Fruit fly (Drosophila melanogaster) whole organism, pupa: Measurements from ENCODE around the gene Tm1.

Source experiments
- CG10348 ChIP-seq: fragments of 200-800 bp; sonication (Bioruptor generic); IDR thresholded peaks from 2 replicates; pipeline ENCODE4 v1.3.6; 2022; ENCODE audit warnings: missing biosample characterization, missing genetic modification characterization
- CG12605 ChIP-seq: fragments of 200-800 bp; sonication (Bioruptor generic); IDR thresholded peaks from 2 replicates; pipeline ENCODE4 v1.3.6; 2022; ENCODE audit warnings: missing biosample characterization, missing genetic modification characterization
- CG13204 ChIP-seq: fragments of 200-800 bp; sonication (Bioruptor generic); optimal IDR thresholded peaks from 2 replicates; lab custom pipeline; 2018; ENCODE audit warnings: missing biosample characterization, mild to moderate bottlenecking, missing genetic modification characterization, moderate library complexity
- CG14655 ChIP-seq: fragments of 200-800 bp; sonication (Bioruptor generic); optimal IDR thresholded peaks from 3 replicates; lab custom pipeline; 2017; ENCODE audit warnings: mild to moderate bottlenecking, missing biosample characterization, missing genetic modification reagents, missing genetic modification characterization
- CG15710 ChIP-seq: fragments of 200-800 bp; sonication (Bioruptor generic); optimal IDR thresholded peaks from 2 replicates; lab custom pipeline; 2018; ENCODE audit warnings: missing biosample characterization, mild to moderate bottlenecking, missing genetic modification characterization, moderate library complexity
- CG17806 ChIP-seq: fragments of 200-800 bp; sonication (Bioruptor generic); optimal IDR thresholded peaks from 2 replicates; lab custom pipeline; 2018; ENCODE audit warnings: missing biosample characterization, mild to moderate bottlenecking, missing genetic modification characterization, moderate library complexity
- CG32121 ChIP-seq: fragments of 200-800 bp; sonication (Bioruptor generic); IDR thresholded peaks from 2 replicates; pipeline ENCODE4 v1.3.6; 2022; ENCODE audit warnings: missing biosample characterization, missing genetic modification characterization
- CG34367 ChIP-seq: fragments of 200-800 bp; sonication (Bioruptor generic); optimal IDR thresholded peaks from 2 replicates; lab custom pipeline; 2018; ENCODE audit warnings: missing biosample characterization, mild to moderate bottlenecking, missing genetic modification characterization
- CG4496 ChIP-seq: fragments of 200-800 bp; sonication (Bioruptor generic); IDR thresholded peaks from 3 replicates; pipeline ENCODE4 v1.3.6; 2022; ENCODE audit warnings: missing biosample characterization, missing genetic modification characterization
- CG8159 ChIP-seq: fragments of 200-800 bp; sonication (Bioruptor generic); optimal IDR thresholded peaks from 3 replicates; lab custom pipeline; 2018; ENCODE audit warnings: missing biosample characterization, mild to moderate bottlenecking, missing genetic modification characterization, moderate library complexity
- CG8301 ChIP-seq: fragments of 200-800 bp; sonication (Bioruptor generic); optimal IDR thresholded peaks from 2 replicates; lab custom pipeline; 2018; ENCODE audit warnings: missing biosample characterization, mild to moderate bottlenecking, missing genetic modification characterization
- CG9948 ChIP-seq: fragments of 200-800 bp; sonication (Bioruptor generic); optimal IDR thresholded peaks from 2 replicates; lab custom pipeline; 2018; ENCODE audit warnings: missing biosample characterization, mild to moderate bottlenecking, missing genetic modification characterization, moderate library complexity
- D1 ChIP-seq: fragments of 200-800 bp; sonication (Bioruptor generic); optimal IDR thresholded peaks from 2 replicates; lab custom pipeline; 2018; ENCODE audit warnings: missing biosample characterization, mild to moderate bottlenecking, missing genetic modification characterization, moderate library complexity
- EcR ChIP-seq: fragments of 200-800 bp; sonication (Bioruptor generic); optimal IDR thresholded peaks from 3 replicates; lab custom pipeline; 2019; ENCODE audit warnings: missing biosample characterization, missing genetic modification characterization, mild to moderate bottlenecking, moderate library complexity, missing genetic modification reagents
- Ets98B ChIP-seq: fragments of 200-800 bp; sonication (Bioruptor generic); IDR thresholded peaks from 2 replicates; pipeline ENCODE4 v1.3.6; 2022; ENCODE audit warnings: missing biosample characterization, missing genetic modification characterization
- Pif1A ChIP-seq: fragments of 200-800 bp; sonication (Bioruptor generic); optimal IDR thresholded peaks from 3 replicates; lab custom pipeline; 2016; ENCODE audit warnings: missing biosample characterization, missing genetic modification characterization
- Pif1B ChIP-seq: fragments of 200-800 bp; sonication (Bioruptor generic); optimal IDR thresholded peaks from 3 replicates; lab custom pipeline; 2016; ENCODE audit warnings: missing biosample characterization, missing genetic modification characterization
- Snoo ChIP-seq: fragments of 200-800 bp; sonication (Bioruptor generic); optimal IDR thresholded peaks from 3 replicates; lab custom pipeline; 2017; ENCODE audit warnings: missing biosample characterization, mild to moderate bottlenecking, missing genetic modification characterization, inconsistent platforms
- fd96Ca ChIP-seq: fragments of 200-800 bp; sonication (Bioruptor generic); IDR thresholded peaks from 3 replicates; pipeline ENCODE4 v1.3.6; 2022; ENCODE audit warnings: missing biosample characterization, missing genetic modification characterization
- gl ChIP-seq: fragments of 200-800 bp; sonication (Bioruptor generic); optimal IDR thresholded peaks from 2 replicates; lab custom pipeline; 2018; ENCODE audit warnings: missing biosample characterization, mild to moderate bottlenecking, missing genetic modification characterization
- rn ChIP-seq: fragments of 200-800 bp; sonication (Bioruptor generic); IDR thresholded peaks from 2 replicates; pipeline ENCODE4 v1.3.6; 2022; ENCODE audit warnings: missing biosample characterization, missing genetic modification characterization

Gene Tm1

DNA sequence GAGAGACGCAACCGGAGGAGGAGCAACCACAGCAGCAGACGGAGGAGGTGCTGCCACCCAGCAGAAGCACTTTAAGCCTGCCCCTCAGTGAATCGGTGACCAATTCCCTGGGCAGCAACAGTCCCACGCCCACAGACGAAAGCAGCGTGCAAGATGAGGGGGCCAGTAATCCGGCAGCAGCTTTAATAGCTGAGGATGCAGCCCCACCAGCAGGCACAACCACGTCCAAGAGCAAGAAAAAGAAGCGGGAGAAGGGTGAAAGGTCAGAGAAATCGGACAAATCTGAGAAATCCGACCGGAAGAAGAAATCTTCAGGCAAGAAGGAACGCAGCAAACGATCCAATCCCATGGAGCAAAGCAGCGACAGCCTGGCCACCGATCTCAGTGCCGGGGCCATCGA is 10.8 kb downstream of the Tm1 start:
- TF ChIP-seq CG14655 (GFP tag; lab: Kevin White, UChicago), result no peak
- TF ChIP-seq CG10348 (GFP tag; lab: Robert Waterston, UW), result no peak
- TF ChIP-seq CG34367 (tag; lab: Kevin White, UChicago), result no peak
- no peak for TF ChIP-seq CG9948 (tag; lab: Kevin White, UChicago)
- TF ChIP-seq Snoo (tag; lab: Kevin White, UChicago), result no peak
- no peak for TF ChIP-seq gl (tag; lab: Kevin White, UChicago)
- no peak for TF ChIP-seq EcR (GFP tag; lab: Kevin White, UChicago)
- no peak for TF ChIP-seq CG8301 (tag; lab: Kevin White, UChicago)
- TF ChIP-seq CG17806 (tag; lab: Kevin White, UChicago), result no peak
- TF ChIP-seq fd96Ca (GFP tag; lab: Robert Waterston, UW), result no peak
- TF ChIP-seq Pif1A (GFP tag; lab: Kevin White, UChicago), result no peak
- no peak for TF ChIP-seq rn (GFP tag; lab: Robert Waterston, UW)
- no peak for TF ChIP-seq CG4496 (GFP tag; lab: Robert Waterston, UW)
- no peak for TF ChIP-seq CG32121 (GFP tag; lab: Robert Waterston, UW)
- TF ChIP-seq CG8159 (tag; lab: Kevin White, UChicago), result no peak

DNA sequence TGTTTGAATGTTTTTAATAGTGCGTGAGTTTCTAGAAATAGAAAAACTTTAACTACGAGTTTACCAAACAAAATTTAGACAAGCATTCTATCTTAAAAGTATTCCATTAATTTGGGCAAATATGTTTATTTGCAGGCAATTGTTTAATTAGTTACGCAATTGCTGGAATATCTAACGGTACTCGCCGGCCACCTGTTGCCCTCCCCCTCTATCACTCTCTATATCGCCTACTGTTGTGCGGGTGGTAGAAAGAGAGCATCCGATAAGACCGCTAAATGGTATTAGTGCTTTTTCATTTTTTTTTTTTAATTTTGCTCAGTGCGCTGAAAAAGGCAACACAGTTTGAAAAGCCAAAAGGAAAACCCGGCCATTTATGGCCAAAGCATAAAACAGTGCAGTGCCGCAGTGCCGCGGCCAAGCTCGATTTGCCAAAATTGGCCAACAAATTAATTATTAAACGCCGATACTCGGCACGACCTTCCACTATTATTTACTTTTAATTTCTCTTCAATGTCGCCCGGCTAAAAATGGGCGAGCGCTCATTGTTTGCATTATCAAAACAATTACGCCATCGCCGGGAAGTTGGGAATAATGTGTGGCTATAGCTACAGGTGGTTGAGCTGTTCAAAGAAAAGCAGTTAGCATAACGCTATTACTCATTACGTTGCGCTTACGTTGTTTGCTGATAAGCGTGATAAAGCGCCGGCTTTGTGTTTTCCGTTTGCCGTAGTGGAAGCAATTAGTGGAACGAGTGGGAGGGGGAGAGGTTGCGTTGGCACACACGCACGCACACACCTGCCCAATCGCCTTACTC is 12.0 kb downstream of the Tm1 start:
- TF ChIP-seq rn (GFP tag; lab: Robert Waterston, UW) (no peak), CG10348 (GFP tag; lab: Robert Waterston, UW) (no peak)

DNA sequence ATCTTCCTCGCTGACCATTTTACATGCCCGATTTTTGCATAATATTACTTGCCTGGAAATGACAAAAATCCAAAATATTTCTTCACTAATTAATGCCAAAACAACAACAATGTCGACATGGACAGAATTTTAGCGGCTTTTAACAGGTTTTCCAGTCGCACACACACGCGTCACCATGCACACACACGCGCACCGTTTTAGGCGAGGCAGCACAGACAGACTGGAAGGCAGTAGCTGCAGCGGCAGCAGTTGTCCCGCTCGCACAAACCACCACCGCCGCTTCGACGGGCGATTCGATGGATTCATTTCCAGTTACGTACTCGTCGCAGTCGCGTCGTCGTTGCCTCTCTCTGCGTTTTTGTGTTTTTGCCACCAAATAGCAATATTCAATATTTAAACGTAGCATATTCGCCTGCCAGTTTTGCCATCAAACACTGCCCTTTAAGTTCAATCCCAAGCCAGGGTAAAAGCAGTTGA is 12.7 kb downstream of the Tm1 start, which contains the start of gene CG45218:
CG45218 (minus strand) TSS at position 158 of the 477 bp plus-strand sequence.
- no peak for TF ChIP-seq CG12605
- peak; percentile 17 for TF ChIP-seq EcR (GFP tag; lab: Kevin White, UChicago)
- TF ChIP-seq Pif1A (GFP tag; lab: Kevin White, UChicago), result no peak
- TF ChIP-seq CG14655 (GFP tag; lab: Kevin White, UChicago), result no peak
- no peak for TF ChIP-seq CG4496 (GFP tag; lab: Robert Waterston, UW)
- peak; percentile 18 for TF ChIP-seq CG13204 (GFP tag; lab: Kevin White, UChicago)
- no peak for TF ChIP-seq CG15710
- TF ChIP-seq Pif1B (GFP tag; lab: Kevin White, UChicago), result no peak
- TF ChIP-seq CG17806 (tag; lab: Kevin White, UChicago), result no peak
- TF ChIP-seq CG8301 (tag; lab: Kevin White, UChicago), result no peak
- TF ChIP-seq Snoo (tag; lab: Kevin White, UChicago), result peak; percentile 19

DNA sequence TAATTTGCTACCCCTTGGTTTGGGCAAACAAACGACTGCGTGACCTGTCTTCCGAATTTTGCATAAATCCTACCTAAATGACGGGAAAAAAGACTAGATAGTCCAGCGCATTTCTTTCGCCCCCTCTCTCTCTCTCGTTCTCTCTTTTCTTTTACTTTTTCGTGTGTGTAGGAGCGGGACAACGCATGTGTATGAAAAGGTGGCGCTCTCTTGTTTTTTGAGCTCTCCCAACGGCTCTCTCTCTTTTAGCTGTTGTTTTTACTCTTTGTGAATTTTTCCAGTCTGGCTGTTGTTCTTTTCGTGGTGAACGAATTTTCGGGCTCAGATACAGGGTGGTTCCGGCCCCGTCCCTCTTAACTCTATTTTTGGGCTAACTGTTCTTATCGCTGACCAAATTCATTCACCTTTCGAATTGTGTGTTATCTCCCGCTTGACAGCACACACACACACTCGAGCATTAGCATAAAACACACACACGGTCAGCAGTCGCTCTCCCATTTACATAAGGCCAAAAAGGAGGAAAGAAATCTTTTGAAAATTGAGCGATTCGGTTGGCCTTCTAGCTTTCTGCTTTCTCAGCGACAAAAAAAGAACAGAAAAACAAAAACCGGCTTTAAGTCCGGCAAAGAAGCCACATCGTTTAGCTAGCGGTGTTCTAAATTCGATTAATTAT is 13.7 kb downstream of the Tm1 start:
- TF ChIP-seq CG4496 (GFP tag; lab: Robert Waterston, UW), result no peak
- TF ChIP-seq CG10348 (GFP tag; lab: Robert Waterston, UW), result no peak
- TF ChIP-seq Pif1A (GFP tag; lab: Kevin White, UChicago), result no peak
- TF ChIP-seq CG14655 (GFP tag; lab: Kevin White, UChicago), result no peak
- no peak for TF ChIP-seq rn (GFP tag; lab: Robert Waterston, UW)
- TF ChIP-seq CG34367 (tag; lab: Kevin White, UChicago), result peak; percentile 43
- no peak for TF ChIP-seq Ets98B (GFP tag; lab: Robert Waterston, UW)
- no peak for TF ChIP-seq fd96Ca (GFP tag; lab: Robert Waterston, UW)
- peak; percentile 55 for TF ChIP-seq CG13204 (GFP tag; lab: Kevin White, UChicago)
- peak; percentile 49 for TF ChIP-seq CG15710
- TF ChIP-seq CG17806 (tag; lab: Kevin White, UChicago), result no peak
- peak; percentile 21 for TF ChIP-seq gl (tag; lab: Kevin White, UChicago)
- peak; percentile 38 for TF ChIP-seq EcR (GFP tag; lab: Kevin White, UChicago)
- TF ChIP-seq CG9948 (tag; lab: Kevin White, UChicago), result no peak
- no peak for TF ChIP-seq CG12605
- TF ChIP-seq Snoo (tag; lab: Kevin White, UChicago), result no peak
- no peak for TF ChIP-seq Pif1B (GFP tag; lab: Kevin White, UChicago)
- TF ChIP-seq CG8301 (tag; lab: Kevin White, UChicago), result no peak
- TF ChIP-seq D1 (tag; lab: Kevin White, UChicago), result no peak
- TF ChIP-seq CG8159 (tag; lab: Kevin White, UChicago), result no peak

DNA sequence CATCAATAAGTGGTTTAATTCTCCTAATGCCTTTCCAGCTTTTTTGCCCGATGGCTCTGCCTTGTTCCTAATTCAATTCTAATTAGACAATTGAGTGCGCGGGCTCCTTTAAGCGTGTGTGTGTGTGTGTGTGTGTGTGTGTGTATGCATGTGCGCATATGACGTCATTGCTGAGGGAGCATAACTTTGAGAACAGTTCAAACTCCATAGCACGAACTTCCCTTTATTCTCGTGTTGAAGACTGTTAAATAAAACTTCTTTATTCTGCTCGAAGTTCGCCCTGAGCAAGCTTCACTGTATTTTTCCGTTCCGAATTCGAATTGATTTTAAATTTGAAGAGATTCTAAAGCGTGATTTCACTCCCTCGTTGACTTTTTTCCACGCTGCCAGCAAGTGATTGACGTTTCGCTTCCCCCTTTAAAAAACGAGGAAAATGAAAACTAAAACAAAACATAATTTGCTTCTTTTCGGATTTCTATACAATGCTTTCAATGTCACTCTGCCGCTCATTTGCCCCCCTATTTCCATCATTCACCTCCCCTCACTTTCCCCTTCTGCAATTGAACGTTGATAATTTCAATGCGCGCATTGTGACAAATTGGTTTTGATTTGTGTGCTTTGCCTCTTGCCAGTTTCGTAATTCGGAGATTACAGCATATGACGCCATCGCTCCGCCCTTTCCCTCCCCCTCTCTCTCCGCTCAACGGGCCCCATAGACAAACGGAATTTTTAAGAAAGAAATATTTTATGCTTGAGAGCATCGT is 14.4 kb downstream of the Tm1 start:
- no peak for TF ChIP-seq CG10348 (GFP tag; lab: Robert Waterston, UW)
- TF ChIP-seq CG9948 (tag; lab: Kevin White, UChicago), result no peak
- TF ChIP-seq CG8301 (tag; lab: Kevin White, UChicago), result no peak
- no peak for TF ChIP-seq CG14655 (GFP tag; lab: Kevin White, UChicago)
- no peak for TF ChIP-seq Snoo (tag; lab: Kevin White, UChicago)
- TF ChIP-seq CG17806 (tag; lab: Kevin White, UChicago), result no peak
- no peak for TF ChIP-seq Ets98B (GFP tag; lab: Robert Waterston, UW)
- TF ChIP-seq CG32121 (GFP tag; lab: Robert Waterston, UW), result no peak
- TF ChIP-seq CG4496 (GFP tag; lab: Robert Waterston, UW), result no peak
- no peak for TF ChIP-seq Pif1B (GFP tag; lab: Kevin White, UChicago)
- TF ChIP-seq Pif1A (GFP tag; lab: Kevin White, UChicago), result no peak
